Worm (Caenorhabditis elegans) whole organism, early embryonic: ENCODE results near the gene ZK1067.3.

Experiments
- B0310.2 ChIP-seq: sonication (generic microtip); optimal IDR thresholded peaks from 2 replicates; lab custom pipeline; 2016; ENCODE audit warnings: mild to moderate bottlenecking, missing genetic modification characterization, missing compliant biosample characterization
- F13C5.2 ChIP-seq: sonication (generic microtip); optimal IDR thresholded peaks from 2 replicates; lab custom pipeline; 2017; ENCODE audit warnings: mild to moderate bottlenecking, missing genetic modification characterization, inconsistent platforms, missing compliant biosample characterization
- aly-1 ChIP-seq: sonication (generic microtip); optimal IDR thresholded peaks from 2 replicates; lab custom pipeline; 2016; ENCODE audit warnings: missing genetic modification characterization, missing compliant biosample characterization
- ama-1 ChIP-seq: fragments of 150-350 bp; optimal IDR thresholded peaks from 2 replicates; lab custom pipeline; 2014
- ceh-13 ChIP-seq: fragments of 200-800 bp; sonication (Bioruptor generic); optimal IDR thresholded peaks from 2 replicates; lab custom pipeline; 2018; ENCODE audit warnings: mild to moderate bottlenecking, missing genetic modification characterization, missing compliant biosample characterization
- ceh-36 ChIP-seq: sonication (generic microtip); optimal IDR thresholded peaks from 2 replicates; lab custom pipeline; 2016; ENCODE audit warnings: missing genetic modification characterization, inconsistent platforms, missing compliant biosample characterization
- ets-7 ChIP-seq: sonication (generic microtip); optimal IDR thresholded peaks from 2 replicates; lab custom pipeline; 2016; ENCODE audit warnings: missing genotype, missing genetic modification characterization, missing compliant biosample characterization
- flt-1 ChIP-seq: fragments of 200-800 bp; sonication (Bioruptor generic); IDR thresholded peaks from 2 replicates; pipeline ENCODE4 v1.3.6; 2022; ENCODE audit warnings: missing genetic modification characterization, missing compliant biosample characterization
- hmbx-1 ChIP-seq: sonication (generic microtip); optimal IDR thresholded peaks from 2 replicates; lab custom pipeline; 2016; ENCODE audit warnings: mild to moderate bottlenecking, missing genetic modification characterization, missing compliant biosample characterization
- hmg-4 ChIP-seq: fragments of 200-800 bp; sonication (Bioruptor generic); optimal IDR thresholded peaks from 2 replicates; lab custom pipeline; 2018; ENCODE audit warnings: mild to moderate bottlenecking, missing genetic modification characterization, missing compliant biosample characterization
- hnd-1 ChIP-seq: sonication (generic microtip); optimal IDR thresholded peaks from 2 replicates; lab custom pipeline; 2016; ENCODE audit warnings: missing genetic modification characterization, missing compliant biosample characterization
- pes-1 ChIP-seq: fragments of 200-800 bp; sonication (Bioruptor generic); IDR thresholded peaks from 2 replicates; pipeline ENCODE4 v1.3.6; 2022; ENCODE audit warnings: missing genetic modification reagents, missing genetic modification characterization, missing compliant biosample characterization
- scrt-1 ChIP-seq: fragments of 200-800 bp; sonication (Bioruptor generic); IDR thresholded peaks from 2 replicates; pipeline ENCODE4 v1.3.6; 2022; ENCODE audit warnings: missing genetic modification characterization, missing compliant biosample characterization
- sea-1 ChIP-seq: fragments of 200-800 bp; sonication (Bioruptor generic); conservative IDR thresholded peaks from 2 replicates; pipeline ENCODE4 v1.3.6; 2022; ENCODE audit warnings: missing genetic modification characterization, missing compliant biosample characterization
- tbx-11 ChIP-seq: fragments of 200-800 bp; sonication (Bioruptor generic); IDR thresholded peaks from 2 replicates; pipeline ENCODE4 v1.3.6; 2022; ENCODE audit warnings: missing genetic modification characterization, missing compliant biosample characterization
- tbx-37 ChIP-seq: fragments of 200-800 bp; sonication (Bioruptor generic); conservative IDR thresholded peaks from 2 replicates; pipeline ENCODE4 v1.3.6; 2022; ENCODE audit warnings: missing genetic modification reagents, missing genetic modification characterization, missing compliant biosample characterization
- tra-4 ChIP-seq: sonication (generic microtip); optimal IDR thresholded peaks from 2 replicates; lab custom pipeline; 2017; ENCODE audit warnings: missing genetic modification characterization, missing compliant biosample characterization

The ZK1067.3 gene

DNA sequence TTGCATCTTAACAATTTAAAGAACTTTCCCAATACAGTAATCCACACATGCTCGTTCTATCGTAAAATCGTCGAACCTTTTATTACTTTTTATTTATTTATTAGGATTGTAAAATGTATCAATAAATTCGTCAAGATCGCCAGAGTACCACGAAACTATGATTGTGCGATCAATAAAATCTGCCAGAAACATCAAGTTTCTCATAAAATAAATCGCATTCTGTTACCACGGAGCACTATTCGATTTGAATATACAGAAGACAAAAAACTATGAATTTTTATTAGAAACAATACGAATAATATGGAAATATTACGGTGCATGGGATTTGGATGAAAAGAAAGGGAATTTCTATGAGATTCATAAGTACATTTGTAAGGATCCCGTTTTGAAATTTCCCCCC, 43.7 kb downstream of the ZK1067.3 start, which contains the start of gene C01G6.2:
Gene C01G6.2, plus strand, starts transcription at position 301 of the 400 bp plus-strand sequence.
- TF ChIP-seq flt-1 (no peak), F13C5.2 (tag; lab: Kevin White, UChicago) (no peak), tbx-37 (GFP tag; lab: Robert Waterston, UW) (no peak), sea-1 (GFP tag; lab: Robert Waterston, UW) (no peak), hnd-1 (no peak), B0310.2 (no peak), ets-7 (tag; lab: Kevin White, UChicago) (no peak)

DNA sequence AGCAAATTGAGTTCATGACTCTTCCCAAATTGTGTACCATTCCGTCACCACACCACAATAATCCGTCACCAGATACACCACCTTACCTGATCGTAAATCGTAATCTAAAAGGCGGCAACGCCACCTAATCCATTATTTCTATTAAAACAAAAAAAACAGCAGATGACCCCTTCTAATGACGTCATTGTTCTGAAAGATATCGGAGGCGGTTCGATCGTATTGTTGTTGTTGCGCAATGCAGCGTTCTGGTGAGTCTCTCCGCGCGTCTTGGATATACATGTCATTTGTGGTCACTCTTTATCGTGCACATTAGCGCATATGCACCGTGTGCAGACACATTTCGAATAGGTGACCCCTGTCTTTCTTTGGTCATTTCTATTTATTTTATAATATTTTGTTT, 45.9 kb downstream of the ZK1067.3 start:
- TF ChIP-seq hmg-4 (GFP tag; lab: Kevin White, UChicago) = no peak
- TF ChIP-seq ceh-36 (tag; lab: Kevin White, UChicago) = peak; percentile 59
- TF ChIP-seq tbx-37 (GFP tag; lab: Robert Waterston, UW) = no peak
- no peak for TF ChIP-seq hnd-1
- peak; percentile 56 for TF ChIP-seq pes-1
- no peak for TF ChIP-seq hmbx-1 (tag; lab: Kevin White, UChicago)

ce11 chrII:9269588-9269987, 46.5 kb downstream of the ZK1067.3 start, which contains the start of gene C01G6.3:
Gene C01G6.3 (plus strand): TSS chrII:9269888.
- TF ChIP-seq pes-1 (no peak), ets-7 (tag; lab: Kevin White, UChicago) (no peak), ama-1 (lab: Kevin White, UChicago) (no peak), F13C5.2 (tag; lab: Kevin White, UChicago) (no peak), ceh-36 (tag; lab: Kevin White, UChicago) (no peak), hnd-1 (no peak), sea-1 (GFP tag; lab: Robert Waterston, UW) (no peak), hmbx-1 (tag; lab: Kevin White, UChicago) (no peak), hmg-4 (GFP tag; lab: Kevin White, UChicago) (no peak), flt-1 (no peak), ceh-13 (GFP tag; lab: Kevin White, UChicago) (no peak), tbx-11 (GFP tag; lab: Robert Waterston, UW) (no peak), aly-1 (tag; lab: Kevin White, UChicago) (no peak), tbx-37 (GFP tag; lab: Robert Waterston, UW) (no peak), scrt-1 (GFP tag; lab: Robert Waterston, UW) (no peak), tra-4 (tag; lab: Kevin White, UChicago) (no peak), B0310.2 (no peak)

- no peak for TF ChIP-seq hnd-1
- no peak for TF ChIP-seq ceh-13 (GFP tag; lab: Kevin White, UChicago)
- peak; percentile 17 for TF ChIP-seq ama-1 (lab: Kevin White, UChicago)
- no peak for TF ChIP-seq scrt-1 (GFP tag; lab: Robert Waterston, UW)
These were observed 48.2 kb downstream of the ZK1067.3 start for ce11 chrII:9271285-9271684.

DNA sequence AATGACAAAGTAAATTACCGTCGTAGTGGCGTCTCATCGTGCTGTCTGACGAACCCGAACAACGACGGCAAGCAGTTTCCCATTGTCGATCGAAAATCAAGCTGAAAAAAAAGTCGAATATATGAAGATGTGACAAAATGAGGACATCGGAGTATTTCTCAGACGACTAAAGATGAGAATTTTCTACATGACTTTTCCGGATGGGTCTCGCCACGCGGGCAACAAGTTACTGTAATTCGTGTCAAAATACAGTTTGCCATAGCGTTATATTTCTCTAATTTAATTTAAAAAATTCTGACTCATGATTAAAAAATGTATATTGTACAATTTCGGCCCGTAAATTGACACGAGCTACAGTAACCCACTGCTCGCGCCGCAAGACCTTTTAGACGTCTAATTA, 49.9 kb downstream of the ZK1067.3 start, which contains the start of gene C01G6.4:
Gene C01G6.4, minus strand, starts transcription at position 101 of the 400 bp plus-strand sequence.
- TF ChIP-seq scrt-1 (GFP tag; lab: Robert Waterston, UW) (no peak), ets-7 (tag; lab: Kevin White, UChicago) (no peak), hmbx-1 (tag; lab: Kevin White, UChicago) (no peak), tbx-11 (GFP tag; lab: Robert Waterston, UW) (no peak), tra-4 (tag; lab: Kevin White, UChicago) (no peak), ceh-36 (tag; lab: Kevin White, UChicago) (no peak), hmg-4 (GFP tag; lab: Kevin White, UChicago) (no peak), hnd-1 (no peak), F13C5.2 (tag; lab: Kevin White, UChicago) (no peak), tbx-37 (GFP tag; lab: Robert Waterston, UW) (no peak), ama-1 (lab: Kevin White, UChicago) (no peak), flt-1 (no peak), aly-1 (tag; lab: Kevin White, UChicago) (no peak)

ce11 chrII:9273984-9274383, 50.9 kb downstream of the ZK1067.3 start:
- TF ChIP-seq pes-1 = no peak
- TF ChIP-seq hnd-1 = no peak
- no peak for TF ChIP-seq B0310.2
- TF ChIP-seq aly-1 (tag; lab: Kevin White, UChicago) = no peak
- no peak for TF ChIP-seq tbx-11 (GFP tag; lab: Robert Waterston, UW)
- TF ChIP-seq ceh-13 (GFP tag; lab: Kevin White, UChicago) = no peak
- no peak for TF ChIP-seq ceh-36 (tag; lab: Kevin White, UChicago)
- TF ChIP-seq sea-1 (GFP tag; lab: Robert Waterston, UW) = no peak
- TF ChIP-seq hmg-4 (GFP tag; lab: Kevin White, UChicago) = peak; percentile 59
- no peak for TF ChIP-seq ets-7 (tag; lab: Kevin White, UChicago)
- no peak for TF ChIP-seq scrt-1 (GFP tag; lab: Robert Waterston, UW)
- TF ChIP-seq F13C5.2 (tag; lab: Kevin White, UChicago) = peak; percentile 38
- TF ChIP-seq hmbx-1 (tag; lab: Kevin White, UChicago) = no peak
- TF ChIP-seq tra-4 (tag; lab: Kevin White, UChicago) = no peak
- no peak for TF ChIP-seq tbx-37 (GFP tag; lab: Robert Waterston, UW)
- peak; percentile 12; the same call in 1 of the 2 replicates for TF ChIP-seq flt-1
- no peak for TF ChIP-seq ama-1 (lab: Kevin White, UChicago)

- TF ChIP-seq pes-1 (no peak), sea-1 (GFP tag; lab: Robert Waterston, UW) (no peak)
These were observed 51.7 kb downstream of the ZK1067.3 start for ce11 chrII:9274734-9275133.
